Worm (Caenorhabditis elegans): Measurements from ENCODE around the gene lgc-39.

The lgc-39 gene

ce11 chrV:7175201-7175600 lies at the start of gene lgc-39:
TSS of gene lgc-39 (plus strand) at chrV:7175501.
- TF ChIP-seq W03F9.2 (tag; optimal IDR thresholded peaks at IDR 0.05): no peak
- TF ChIP-seq dao-5 (tag; optimal IDR thresholded peaks at IDR 0.05): no peak
- TF ChIP-seq him-1 (tag; optimal IDR thresholded peaks at IDR 0.05): no peak

ce11 chrV:7129460-7129859 lies 45.8 kb upstream of the lgc-39 start, which contains the start of gene T01C4.8:
TSS of gene T01C4.8 (minus strand) at chrV:7129560.
- TF ChIP-seq him-1 (tag; optimal IDR thresholded peaks at IDR 0.05): no peak
- TF ChIP-seq dao-5 (tag; optimal IDR thresholded peaks at IDR 0.05): no peak
- no peak for TF ChIP-seq W03F9.2 (tag; optimal IDR thresholded peaks at IDR 0.05)

ce11 chrV:7130974-7131373 lies 44.3 kb upstream of the lgc-39 start, which contains the start of gene srx-36:
TSS of gene srx-36 (minus strand) at chrV:7131074.
- TF ChIP-seq W03F9.2 (tag; optimal IDR thresholded peaks at IDR 0.05) (no peak), dao-5 (tag; optimal IDR thresholded peaks at IDR 0.05) (no peak), him-1 (tag; optimal IDR thresholded peaks at IDR 0.05) (no peak)

- no peak for TF ChIP-seq dao-5 (tag; optimal IDR thresholded peaks at IDR 0.05)
- no peak for TF ChIP-seq him-1 (tag; optimal IDR thresholded peaks at IDR 0.05)
- TF ChIP-seq W03F9.2 (tag; optimal IDR thresholded peaks at IDR 0.05): no peak
Observed at ce11 chrV:7132248-7132647, 43.1 kb upstream of the lgc-39 start, which contains the start of gene sre-10. TSS of gene sre-10 (plus strand) at chrV:7132548.

ce11 chrV:7133963-7134362 lies 41.3 kb upstream of the lgc-39 start, which contains the start of gene F10D2.16:
TSS of gene F10D2.16 (plus strand) at chrV:7134263.
- TF ChIP-seq W03F9.2 (tag; optimal IDR thresholded peaks at IDR 0.05): no peak
- no peak for TF ChIP-seq him-1 (tag; optimal IDR thresholded peaks at IDR 0.05)
- no peak for TF ChIP-seq dao-5 (tag; optimal IDR thresholded peaks at IDR 0.05)

- TF ChIP-seq dao-5 (tag; optimal IDR thresholded peaks at IDR 0.05) (no peak), him-1 (tag; optimal IDR thresholded peaks at IDR 0.05) (no peak), W03F9.2 (tag; optimal IDR thresholded peaks at IDR 0.05) (no peak)
Observed at ce11 chrV:7136859-7137258, 38.4 kb upstream of the lgc-39 start.

ce11 chrV:7138320-7138719 lies 37.0 kb upstream of the lgc-39 start, which contains the start of gene str-112:
TSS of gene str-112 (minus strand) at chrV:7138420.
- TF ChIP-seq dao-5 (tag; optimal IDR thresholded peaks at IDR 0.05): no peak
- no peak for TF ChIP-seq him-1 (tag; optimal IDR thresholded peaks at IDR 0.05)
- no peak for TF ChIP-seq W03F9.2 (tag; optimal IDR thresholded peaks at IDR 0.05)

ce11 chrV:7140368-7140767 lies 34.9 kb upstream of the lgc-39 start:
- TF ChIP-seq him-1 (tag; optimal IDR thresholded peaks at IDR 0.05) (no peak), dao-5 (tag; optimal IDR thresholded peaks at IDR 0.05) (no peak), W03F9.2 (tag; optimal IDR thresholded peaks at IDR 0.05) (no peak)

ce11 chrV:7141864-7142263 lies 33.4 kb upstream of the lgc-39 start, which contains the start of gene ugt-40:
TSS of gene ugt-40 (minus strand) at chrV:7141964.
- TF ChIP-seq him-1 (tag; optimal IDR thresholded peaks at IDR 0.05) (no peak), dao-5 (tag; optimal IDR thresholded peaks at IDR 0.05) (no peak), W03F9.2 (tag; optimal IDR thresholded peaks at IDR 0.05) (no peak)

ce11 chrV:7142661-7143060 lies 32.6 kb upstream of the lgc-39 start:
- TF ChIP-seq him-1 (tag; optimal IDR thresholded peaks at IDR 0.05): no peak
- no peak for TF ChIP-seq W03F9.2 (tag; optimal IDR thresholded peaks at IDR 0.05)
- TF ChIP-seq dao-5 (tag; optimal IDR thresholded peaks at IDR 0.05): no peak

- TF ChIP-seq him-1 (tag; optimal IDR thresholded peaks at IDR 0.05) (no peak), W03F9.2 (tag; optimal IDR thresholded peaks at IDR 0.05) (no peak), dao-5 (tag; optimal IDR thresholded peaks at IDR 0.05) (no peak)
Observed at ce11 chrV:7145250-7145850, 30.0 kb upstream of the lgc-39 start, which contains the start of gene ugt-37. TSS of gene ugt-37 (minus strand) at chrV:7145318.

- no peak for TF ChIP-seq W03F9.2 (tag; optimal IDR thresholded peaks at IDR 0.05)
- TF ChIP-seq dao-5 (tag; optimal IDR thresholded peaks at IDR 0.05): no peak
- no peak for TF ChIP-seq him-1 (tag; optimal IDR thresholded peaks at IDR 0.05)
Observed at ce11 chrV:7147370-7147769, 27.9 kb upstream of the lgc-39 start, which contains the start of gene ugt-38. TSS of gene ugt-38 (minus strand) at chrV:7147470.

ce11 chrV:7150570-7150969 lies 24.7 kb upstream of the lgc-39 start, which contains the start of gene F10D2.8:
TSS of gene F10D2.8 (minus strand) at chrV:7150714.
- TF ChIP-seq him-1 (tag; optimal IDR thresholded peaks at IDR 0.05) (no peak), W03F9.2 (tag; optimal IDR thresholded peaks at IDR 0.05) (no peak), dao-5 (tag; optimal IDR thresholded peaks at IDR 0.05) (no peak)

- no peak for TF ChIP-seq dao-5 (tag; optimal IDR thresholded peaks at IDR 0.05)
- no peak for TF ChIP-seq W03F9.2 (tag; optimal IDR thresholded peaks at IDR 0.05)
- no peak for TF ChIP-seq him-1 (tag; optimal IDR thresholded peaks at IDR 0.05)
Observed at ce11 chrV:7153046-7153445, 22.3 kb upstream of the lgc-39 start, which contains the start of gene fat-7. TSS of gene fat-7 (minus strand) at chrV:7153146.

Data from whole organism, L4/young adult.